Fruit fly (Drosophila melanogaster) whole organism, embryonic: ENCODE data around the gene CG15406.

ENCODE experiments used
- Aef1 ChIP-seq: fragments of 200-800 bp; sonication (Bioruptor generic); IDR thresholded peaks from 3 replicates; pipeline ENCODE4 v1.3.6; 2022; ENCODE audit warnings: missing biosample characterization, missing genetic modification characterization
- CG10321 ChIP-seq: fragments of 200-800 bp; sonication (Bioruptor generic); IDR thresholded peaks from 2 replicates; pipeline ENCODE4 v1.3.6; 2022; ENCODE audit warnings: missing biosample characterization, missing genetic modification characterization
- CG10366 ChIP-seq: fragments of 200-800 bp; sonication (Bioruptor generic); IDR thresholded peaks from 2 replicates; pipeline ENCODE4 v1.3.6; 2022; ENCODE audit warnings: missing biosample characterization, missing genetic modification characterization
- CG11093 ChIP-seq: fragments of 200-800 bp; sonication (Bioruptor generic); IDR thresholded peaks from 3 replicates; pipeline ENCODE4 v1.3.6; 2022; ENCODE audit warnings: missing biosample characterization, missing genetic modification characterization
- CG13775 ChIP-seq: fragments of 200-800 bp; sonication (Bioruptor generic); optimal IDR thresholded peaks from 3 replicates; lab custom pipeline; 2017; ENCODE audit warnings: missing biosample characterization, mild to moderate bottlenecking, missing genetic modification characterization
- CG14965 ChIP-seq: fragments of 200-800 bp; sonication (Bioruptor generic); optimal IDR thresholded peaks from 2 replicates; lab custom pipeline; 2016; ENCODE audit warnings: missing biosample characterization, missing genetic modification characterization, borderline replicate concordance
- CG15601 ChIP-seq: fragments of 200-800 bp; sonication (Bioruptor generic); optimal IDR thresholded peaks from 3 replicates; lab custom pipeline; 2019; ENCODE audit warnings: missing biosample characterization, mild to moderate bottlenecking, missing genetic modification characterization, moderate library complexity
- CG1603 ChIP-seq: fragments of 200-800 bp; sonication (Bioruptor generic); optimal IDR thresholded peaks from 2 replicates; lab custom pipeline; 2019; ENCODE audit warnings: missing biosample characterization, mild to moderate bottlenecking, missing genetic modification characterization, moderate library complexity
- CG16863 ChIP-seq: fragments of 200-800 bp; sonication (Bioruptor generic); optimal IDR thresholded peaks from 3 replicates; lab custom pipeline; 2016; ENCODE audit warnings: missing biosample characterization, missing genetic modification characterization
- CG17186 ChIP-seq: fragments of 200-800 bp; sonication (Bioruptor generic); optimal IDR thresholded peaks from 3 replicates; lab custom pipeline; 2017; ENCODE audit warnings: missing biosample characterization, missing genetic modification reagents, missing genetic modification characterization
- CG17568 ChIP-seq: fragments of 200-800 bp; sonication (Bioruptor generic); optimal IDR thresholded peaks from 2 replicates; lab custom pipeline; 2018; ENCODE audit warnings: missing biosample characterization, mild to moderate bottlenecking, missing genetic modification characterization, moderate library complexity
- CG17912 ChIP-seq: fragments of 200-800 bp; sonication (Bioruptor generic); optimal IDR thresholded peaks from 2 replicates; lab custom pipeline; 2018; ENCODE audit warnings: missing biosample characterization, mild to moderate bottlenecking, missing genetic modification characterization
- CG2712 ChIP-seq: fragments of 200-800 bp; optimal IDR thresholded peaks from 3 replicates; lab custom pipeline; 2019; ENCODE audit warnings: missing biosample characterization, mild to moderate bottlenecking, missing genetic modification characterization, moderate library complexity
- CG30020 ChIP-seq: fragments of 200-800 bp; optimal IDR thresholded peaks from 2 replicates; lab custom pipeline; 2019; ENCODE audit warnings: missing biosample characterization, mild to moderate bottlenecking, missing genetic modification characterization, moderate library complexity
- CG5245 ChIP-seq: fragments of 200-800 bp; sonication (Bioruptor generic); optimal IDR thresholded peaks from 3 replicates; lab custom pipeline; 2016; ENCODE audit warnings: missing biosample characterization, missing genetic modification characterization
- CG6175 ChIP-seq: fragments of 200-800 bp; sonication (Bioruptor generic); IDR thresholded peaks from 3 replicates; pipeline ENCODE4 v1.3.6; 2022; ENCODE audit warnings: missing biosample characterization, missing genetic modification characterization
- CG6254 ChIP-seq: fragments of 200-800 bp; sonication (Bioruptor generic); optimal IDR thresholded peaks from 3 replicates; lab custom pipeline; 2017; ENCODE audit warnings: mild to moderate bottlenecking, missing biosample characterization, missing genetic modification reagents, missing genetic modification characterization
- CG6791 ChIP-seq: fragments of 200-800 bp; sonication (Bioruptor generic); IDR thresholded peaks from 3 replicates; pipeline ENCODE4 v1.3.6; 2022; ENCODE audit warnings: missing biosample characterization, missing genetic modification characterization; ENCODE audit not compliant: partially characterized antibody
- CG7372 ChIP-seq: fragments of 200-800 bp; sonication (Bioruptor generic); IDR thresholded peaks from 2 replicates; pipeline ENCODE4 v1.3.6; 2022; ENCODE audit warnings: missing biosample characterization, missing genetic modification characterization
- CoRest ChIP-seq: fragments of 200-800 bp; sonication (Bioruptor generic); optimal IDR thresholded peaks from 3 replicates; lab custom pipeline; 2018; ENCODE audit warnings: missing biosample characterization, mild to moderate bottlenecking, missing genetic modification characterization, moderate library complexity
- Dref ChIP-seq: fragments of 200-800 bp; sonication (Bioruptor generic); IDR thresholded peaks from 2 replicates; pipeline ENCODE4 v1.3.6; 2022; ENCODE audit warnings: missing biosample characterization, missing genetic modification characterization
- HLHmδ ChIP-seq: fragments of 200-800 bp; sonication (Bioruptor generic); optimal IDR thresholded peaks from 2 replicates; lab custom pipeline; 2018; ENCODE audit warnings: missing biosample characterization, mild to moderate bottlenecking, missing genetic modification characterization, moderate library complexity
- Hr3 ChIP-seq: fragments of 200-800 bp; sonication (Bioruptor generic); optimal IDR thresholded peaks from 3 replicates; lab custom pipeline; 2016; ENCODE audit warnings: missing biosample characterization, missing genetic modification characterization
- Kr ChIP-seq: fragments of 200-800 bp; sonication (Bioruptor generic); optimal IDR thresholded peaks from 2 replicates; lab custom pipeline; 2017; ENCODE audit warnings: missing biosample characterization, mild to moderate bottlenecking, missing genetic modification characterization
- NFAT ChIP-seq: fragments of 200-800 bp; sonication (Bioruptor generic); IDR thresholded peaks from 2 replicates; pipeline ENCODE4 v1.3.6; 2022; ENCODE audit warnings: missing biosample characterization, missing genetic modification characterization
- NfI ChIP-seq: fragments of 200-800 bp; sonication (Bioruptor generic); optimal IDR thresholded peaks from 3 replicates; lab custom pipeline; 2018; ENCODE audit warnings: missing biosample characterization, mild to moderate bottlenecking, missing genetic modification characterization, moderate library complexity
- Sry-δ ChIP-seq: fragments of 200-800 bp; sonication (Bioruptor generic); optimal IDR thresholded peaks from 2 replicates; lab custom pipeline; 2016; ENCODE audit warnings: missing biosample characterization, missing genetic modification characterization
- Tbp ChIP-seq: fragments of >200 bp; optimal IDR thresholded peaks from 2 replicates; lab custom pipeline; 2018; ENCODE audit warnings: missing biosample characterization, missing genetic modification characterization
- Xbp1 ChIP-seq: fragments of 200-800 bp; sonication (Bioruptor generic); optimal IDR thresholded peaks from 3 replicates; lab custom pipeline; 2016; ENCODE audit warnings: missing biosample characterization, mild to moderate bottlenecking, missing genetic modification characterization
- ab ChIP-seq: fragments of 200-800 bp; sonication (Bioruptor generic); optimal IDR thresholded peaks from 2 replicates; lab custom pipeline; 2016; ENCODE audit warnings: missing biosample characterization, missing genetic modification characterization
- croc ChIP-seq: fragments of 200-800 bp; sonication (Bioruptor generic); conservative IDR thresholded peaks from 3 replicates; pipeline ENCODE4 v1.3.6; 2022; ENCODE audit warnings: missing biosample characterization, missing genetic modification characterization
- da ChIP-seq: fragments of 200-800 bp; sonication (Bioruptor generic); optimal IDR thresholded peaks from 2 replicates; lab custom pipeline; 2016; ENCODE audit warnings: missing biosample characterization, missing genetic modification characterization
- gce ChIP-seq: fragments of 200-800 bp; sonication (Bioruptor generic); IDR thresholded peaks from 3 replicates; pipeline ENCODE4 v1.3.6; 2022; ENCODE audit warnings: missing biosample characterization, missing genetic modification characterization
- gcm ChIP-seq: fragments of 200-800 bp; sonication (Bioruptor generic); optimal IDR thresholded peaks from 2 replicates; lab custom pipeline; 2019; ENCODE audit warnings: missing biosample characterization, mild to moderate bottlenecking, missing genetic modification characterization, moderate library complexity
- gem ChIP-seq: fragments of 200-800 bp; sonication (Bioruptor generic); optimal IDR thresholded peaks from 2 replicates; lab custom pipeline; 2019; ENCODE audit warnings: missing biosample characterization, mild to moderate bottlenecking, missing genetic modification characterization, moderate library complexity
- gfzf ChIP-seq: fragments of 200-800 bp; sonication (Bioruptor generic); optimal IDR thresholded peaks from 2 replicates; lab custom pipeline; 2016; ENCODE audit warnings: missing biosample characterization, mild to moderate bottlenecking, missing genetic modification characterization, moderate library complexity
- grn ChIP-seq: fragments of 200-800 bp; sonication (Bioruptor generic); optimal IDR thresholded peaks from 3 replicates; lab custom pipeline; 2017; ENCODE audit warnings: missing biosample characterization, missing genetic modification characterization
- hb ChIP-seq: fragments of 200-800 bp; sonication (Bioruptor generic); IDR thresholded peaks from 3 replicates; pipeline ENCODE4 v1.3.6; 2022; ENCODE audit warnings: missing biosample characterization, missing genetic modification characterization; ENCODE audit not compliant: partially characterized antibody
- lilli ChIP-seq: fragments of 200-800 bp; sonication (Bioruptor generic); optimal IDR thresholded peaks from 3 replicates; lab custom pipeline; 2016; ENCODE audit warnings: missing biosample characterization, missing genetic modification characterization
- nau ChIP-seq: fragments of 200-800 bp; sonication (Bioruptor generic); optimal IDR thresholded peaks from 3 replicates; lab custom pipeline; 2017; ENCODE audit warnings: missing biosample characterization, mild to moderate bottlenecking, missing genetic modification characterization, missing genetic modification reagents
- nerfin-2 ChIP-seq: fragments of 200-800 bp; sonication (Bioruptor generic); IDR thresholded peaks from 2 replicates; pipeline ENCODE4 v1.3.6; 2022; ENCODE audit warnings: missing biosample characterization, missing genetic modification characterization; ENCODE audit not compliant: partially characterized antibody
- odd ChIP-seq: fragments of 200-800 bp; sonication (Bioruptor generic); optimal IDR thresholded peaks from 2 replicates; lab custom pipeline; 2017; ENCODE audit warnings: missing biosample characterization, mild to moderate bottlenecking, missing genetic modification characterization
- phol ChIP-seq: fragments of 200-800 bp; sonication (Bioruptor generic); optimal IDR thresholded peaks from 3 replicates; lab custom pipeline; 2018; ENCODE audit warnings: missing biosample characterization, mild to moderate bottlenecking, missing genetic modification characterization, moderate library complexity
- sima ChIP-seq: fragments of 200-800 bp; sonication (Bioruptor generic); optimal IDR thresholded peaks from 2 replicates; lab custom pipeline; 2016; ENCODE audit warnings: missing biosample characterization, missing genetic modification characterization
- stwl ChIP-seq: fragments of 200-800 bp; sonication (Bioruptor generic); optimal IDR thresholded peaks from 3 replicates; lab custom pipeline; 2018; ENCODE audit warnings: missing biosample characterization, mild to moderate bottlenecking, missing genetic modification characterization, moderate library complexity
- trem ChIP-seq: fragments of 200-800 bp; optimal IDR thresholded peaks from 3 replicates; lab custom pipeline; 2019; ENCODE audit warnings: missing biosample characterization, mild to moderate bottlenecking, missing genetic modification characterization, moderate library complexity
- trh ChIP-seq: fragments of 200-800 bp; sonication (Bioruptor generic); optimal IDR thresholded peaks from 2 replicates; lab custom pipeline; 2016; ENCODE audit warnings: missing biosample characterization, missing genetic modification characterization
- ttk ChIP-seq: fragments of 200-800 bp; sonication (Bioruptor generic); IDR thresholded peaks from 2 replicates; pipeline ENCODE4 v2.1.2; 2022; ENCODE audit warnings: missing biosample characterization, missing genetic modification characterization
- unpg ChIP-seq: fragments of 200-800 bp; sonication (Bioruptor generic); optimal IDR thresholded peaks from 3 replicates; lab custom pipeline; 2018; ENCODE audit warnings: missing biosample characterization, mild to moderate bottlenecking, missing genetic modification characterization, moderate library complexity

CG15406 gene

dm6 chr2L:3301755-3302499, 7.1 kb upstream of the CG15406 start (continued):
- peak; percentile 100 for TF ChIP-seq ab (GFP tag; lab: Kevin White, UChicago)
- peak; percentile 87 for TF ChIP-seq Sry-δ (GFP tag; lab: Kevin White, UChicago)
- peak; percentile 90 for TF ChIP-seq CG30020 (tag; lab: Kevin White, UChicago)
- TF ChIP-seq nau (GFP tag; lab: Kevin White, UChicago): peak; percentile 99
- peak; percentile 94 for TF ChIP-seq CG14965
- peak; percentile 100 for TF ChIP-seq unpg
- TF ChIP-seq Dref (GFP tag; lab: Robert Waterston, UW): peak; percentile 58
- TF ChIP-seq gce (GFP tag; lab: Robert Waterston, UW): peak; percentile 98
- TF ChIP-seq Xbp1 (GFP tag; lab: Kevin White, UChicago): peak; percentile 100
- TF ChIP-seq CG11093 (GFP tag; lab: Robert Waterston, UW): peak; percentile 99
- TF ChIP-seq CG17568 (GFP tag; lab: Kevin White, UChicago): peak; percentile 99
- TF ChIP-seq CG10321 (GFP tag; lab: Robert Waterston, UW): peak; percentile 88
- TF ChIP-seq trh (GFP tag; lab: Kevin White, UChicago): peak; percentile 98
- TF ChIP-seq sima (GFP tag; lab: Kevin White, UChicago): peak; percentile 99
- peak; percentile 99 for TF ChIP-seq CG13775 (GFP tag; lab: Kevin White, UChicago)
- TF ChIP-seq stwl (tag; lab: Kevin White, UChicago): peak; percentile 85
- peak; percentile 99 for TF ChIP-seq Hr3 (GFP tag; lab: Kevin White, UChicago)
- TF ChIP-seq ttk (GFP tag; lab: Robert Waterston, UW): peak; percentile 99
- peak; percentile 99 for TF ChIP-seq CG17912 (GFP tag; lab: Kevin White, UChicago)
- peak; percentile 99 for TF ChIP-seq CG10366 (GFP tag; lab: Robert Waterston, UW)
- peak; percentile 98 for TF ChIP-seq CG6254
- 0 out of 3 replicates have a peak, but pooled peaks have one; percentile 22 for TF ChIP-seq CG6791 (GFP tag; lab: Robert Waterston, UW)
- peak; percentile 100 for TF ChIP-seq odd (GFP tag; lab: Kevin White, UChicago)
- peak; percentile 99 for TF ChIP-seq da (GFP tag; lab: Kevin White, UChicago)
- peak; percentile 100 for TF ChIP-seq CG16863
- peak; percentile 99 for TF ChIP-seq CG1603 (tag; lab: Kevin White, UChicago)
- TF ChIP-seq CG6175 (GFP tag; lab: Robert Waterston, UW): peak; percentile 99
- TF ChIP-seq Kr (GFP tag; lab: Kevin White, UChicago): peak; percentile 94
- TF ChIP-seq CoRest (tag; lab: Kevin White, UChicago): peak; percentile 100
- peak; percentile 77 for TF ChIP-seq HLHmδ
- TF ChIP-seq CG2712 (tag; lab: Kevin White, UChicago): peak; percentile 99
- TF ChIP-seq NFAT: peak; percentile 100
- peak; percentile 97 for TF ChIP-seq CG17186 (GFP tag; lab: Kevin White, UChicago)
- no peak for TF ChIP-seq nerfin-2 (GFP tag; lab: Robert Waterston, UW)
- peak; percentile 99 for TF ChIP-seq CG5245 (GFP tag; lab: Kevin White, UChicago)
- peak; percentile 99 for TF ChIP-seq Aef1
- peak; percentile 96 for TF ChIP-seq trem
- peak; percentile 100 for TF ChIP-seq lilli
- TF ChIP-seq CG15601 (tag; lab: Kevin White, UChicago): peak; percentile 99
- TF ChIP-seq gfzf (GFP tag; lab: Kevin White, UChicago): peak; percentile 45
- TF ChIP-seq croc (GFP tag; lab: Robert Waterston, UW): peak; percentile 99
- TF ChIP-seq NfI (GFP tag; lab: Kevin White, UChicago): peak; percentile 100
- no peak for TF ChIP-seq hb (GFP tag; lab: Robert Waterston, UW)
- TF ChIP-seq Tbp (GFP tag; lab: Kevin White, UChicago): no peak
- TF ChIP-seq CG7372 (GFP tag; lab: Robert Waterston, UW): peak; percentile 99
- peak; percentile 100 for TF ChIP-seq gcm
- peak; percentile 100 for TF ChIP-seq gem (tag; lab: Kevin White, UChicago)
- TF ChIP-seq grn (GFP tag; lab: Kevin White, UChicago): peak; percentile 94
- peak; percentile 99 for TF ChIP-seq phol (tag; lab: Kevin White, UChicago)
